Fruit fly (Drosophila melanogaster): ENCODE data around the gene Or10a.

dm6 chrX:11379139-11379538, 38.1 kb downstream of the Or10a start:
- TF ChIP-seq usp (GFP tag; optimal IDR thresholded peaks at IDR 0.05) = no peak
- TF ChIP-seq CG8478 (optimal IDR thresholded peaks at IDR 0.05) = no peak
- no peak for TF ChIP-seq EcR (GFP tag; optimal IDR thresholded peaks at IDR 0.05)
- no peak for TF ChIP-seq Dll (optimal IDR thresholded peaks at IDR 0.05)
- no peak for TF ChIP-seq psq (optimal IDR thresholded peaks at IDR 0.05)
- no peak for TF ChIP-seq pan (optimal IDR thresholded peaks at IDR 0.05)
